Worm (Caenorhabditis elegans) whole organism, L1 larva: Measurements from ENCODE around the gene C48A7.16.

Experiments
- isw-1 ChIP-seq: fragments of 200-800 bp; sonication (Bioruptor generic); IDR thresholded peaks from 2 replicates; pipeline ENCODE4 v1.3.6; 2022; ENCODE audit warnings: missing genetic modification characterization, missing compliant biosample characterization
- mdl-1 ChIP-seq, 2 experiments: fragments of 150-350 bp; optimal IDR thresholded peaks; 2 replicates each; lab custom pipeline; 2014 to 2017; ENCODE audit warnings: missing biosample characterization in 2 of 2, missing genetic modification characterization in 2 of 2, inconsistent platforms in 1 of 2
- nhr-237 ChIP-seq: fragments of 150-350 bp; optimal IDR thresholded peaks from 2 replicates; lab custom pipeline; 2014; ENCODE audit warnings: missing biosample characterization, missing genetic modification characterization
- nhr-47 ChIP-seq: sonication (generic microtip); optimal IDR thresholded peaks from 2 replicates; lab custom pipeline; 2016; ENCODE audit warnings: mild to moderate bottlenecking, missing genetic modification characterization, moderate library complexity, missing compliant biosample characterization
- nhr-84 ChIP-seq: sonication (generic microtip); optimal IDR thresholded peaks from 2 replicates; lab custom pipeline; 2017; ENCODE audit warnings: missing biosample characterization, missing genetic modification characterization
- pag-3 ChIP-seq: sonication (generic microtip); optimal IDR thresholded peaks from 2 replicates; lab custom pipeline; 2017; ENCODE audit warnings: missing genetic modification characterization, mild to moderate bottlenecking, missing compliant biosample characterization, antibody characterized with exemption, borderline replicate concordance; ENCODE audit not compliant: insufficient read depth
- pax-3 ChIP-seq: fragments of 200-800 bp; sonication (Bioruptor generic); optimal IDR thresholded peaks from 2 replicates; lab custom pipeline; 2018; ENCODE audit warnings: mild to moderate bottlenecking, missing genetic modification characterization, moderate library complexity, missing compliant biosample characterization
- skn-1 ChIP-seq: fragments of 150-350 bp; optimal IDR thresholded peaks from 2 replicates; lab custom pipeline; 2014; ENCODE audit warnings: missing biosample characterization, missing genetic modification characterization
- sox-4 ChIP-seq: sonication (generic microtip); optimal IDR thresholded peaks from 2 replicates; lab custom pipeline; 2016; ENCODE audit warnings: missing genetic modification characterization, missing compliant biosample characterization
- unc-62 ChIP-seq: fragments of 150-350 bp; optimal IDR thresholded peaks from 2 replicates; lab custom pipeline; 2014; ENCODE audit warnings: missing biosample characterization, missing genetic modification reagents, missing genetic modification characterization
- unc-86 ChIP-seq: sonication (generic microtip); optimal IDR thresholded peaks from 2 replicates; lab custom pipeline; 2016; ENCODE audit warnings: missing genetic modification characterization, missing compliant biosample characterization
- zip-4 ChIP-seq: fragments of 200-800 bp; sonication (Bioruptor generic); optimal IDR thresholded peaks from 2 replicates; lab custom pipeline; 2018; ENCODE audit warnings: mild to moderate bottlenecking, missing genetic modification characterization, moderate library complexity, missing compliant biosample characterization

- TF ChIP-seq unc-62 (GFP tag; lab: Kevin White, UChicago) (no peak), skn-1 (tag; lab: Kevin White, UChicago) (no peak), nhr-237 (no peak), sox-4 (tag; lab: Kevin White, UChicago) (no peak), isw-1 (GFP tag; lab: Robert Waterston, UW) (no peak), nhr-47 (tag; lab: Kevin White, UChicago) (no peak), mdl-1 (tag; optimal IDR thresholded peaks at IDR 0.05; lab: Kevin White, UChicago) (no peak), pax-3 (tag; lab: Kevin White, UChicago) (no peak), nhr-84 (no peak), pag-3 (tag; lab: Kevin White, UChicago) (no peak), unc-86 (tag; lab: Kevin White, UChicago) (no peak), zip-4 (GFP tag; lab: Kevin White, UChicago) (no peak)
Measured at ce11 chrIV:7424198-7424597, 18.9 kb downstream of the C48A7.16 start, which contains the start of gene unc-82.
